Fruit fly (Drosophila melanogaster): ENCODE measurements around the gene CG13728.

CG13728 gene

DNA sequence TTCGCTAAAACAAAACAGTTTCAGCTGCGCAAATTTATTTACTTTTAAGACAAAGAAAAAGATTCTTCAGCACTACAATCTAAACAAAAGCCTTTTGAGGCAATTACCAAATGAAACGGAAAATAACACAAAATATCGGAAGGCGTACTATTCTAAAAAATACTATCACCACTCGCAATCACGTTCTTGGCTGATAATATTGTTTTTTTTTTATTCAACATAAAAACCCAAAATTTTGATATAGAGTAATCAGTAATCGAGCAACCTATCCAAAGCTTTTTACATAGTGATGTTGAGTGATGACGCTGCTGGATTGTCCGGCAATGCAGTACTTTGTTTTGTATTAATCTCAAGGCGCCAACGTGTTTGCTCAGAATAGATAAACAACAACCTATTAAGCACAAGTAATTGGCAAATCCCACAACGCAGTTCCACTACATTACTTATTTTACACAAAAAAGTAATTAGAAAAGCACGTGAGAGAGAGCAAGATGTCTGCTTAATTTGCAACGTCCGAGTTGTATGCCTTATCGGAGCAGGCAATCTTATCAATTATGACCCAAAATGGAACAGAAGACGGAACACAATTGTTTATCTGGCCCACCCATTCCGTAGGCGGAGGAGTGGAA lies 48.5 kb upstream of the CG13728 start (continued):
- TF ChIP-seq TFAM (GFP tag; optimal IDR thresholded peaks at IDR 0.05), result no peak
- TF ChIP-seq CG8765 (GFP tag; IDR thresholded peaks at IDR 0.05), result no peak
- no peak for TF ChIP-seq nom (GFP tag; optimal IDR thresholded peaks at IDR 0.05)
- TF ChIP-seq psq (GFP tag; optimal IDR thresholded peaks at IDR 0.05), result no peak
- no peak for TF ChIP-seq Hmx (GFP tag; optimal IDR thresholded peaks at IDR 0.05)
- no peak for TF ChIP-seq CG10565 (GFP tag; optimal IDR thresholded peaks at IDR 0.05)
- no peak for TF ChIP-seq salm (tag; optimal IDR thresholded peaks at IDR 0.05)
- no peak for TF ChIP-seq amos (GFP tag; IDR thresholded peaks at IDR 0.05; ENCODE audit: partially characterized antibody)
- TF ChIP-seq CG3281 (GFP tag; optimal IDR thresholded peaks at IDR 0.05), result no peak
- no peak for TF ChIP-seq CG14014 (GFP tag; IDR thresholded peaks at IDR 0.05)
- no peak for TF ChIP-seq grau (tag; optimal IDR thresholded peaks at IDR 0.05)
- TF ChIP-seq CrebB (tag; optimal IDR thresholded peaks at IDR 0.05), result no peak
- TF ChIP-seq CG15601 (tag; optimal IDR thresholded peaks at IDR 0.05), result no peak
- TF ChIP-seq pzg (GFP tag; optimal IDR thresholded peaks at IDR 0.05), result no peak
- TF ChIP-seq Oli (tag; optimal IDR thresholded peaks at IDR 0.05), result no peak
- no peak for TF ChIP-seq al (GFP tag; IDR thresholded peaks at IDR 0.05)
- peak; percentile 7 for TF ChIP-seq Vsx1 (GFP tag; optimal IDR thresholded peaks at IDR 0.05)
- TF ChIP-seq CG17802 (tag; optimal IDR thresholded peaks at IDR 0.05), result no peak
- no peak for TF ChIP-seq NFAT (GFP tag; IDR thresholded peaks at IDR 0.05)
- TF ChIP-seq CG6765 (GFP tag; optimal IDR thresholded peaks at IDR 0.05), result no peak
- TF ChIP-seq nerfin-1 (tag; optimal IDR thresholded peaks at IDR 0.05), result no peak
- TF ChIP-seq tup (GFP tag; optimal IDR thresholded peaks at IDR 0.05), result no peak
- TF ChIP-seq CG12219 (GFP tag; optimal IDR thresholded peaks at IDR 0.05), result no peak
- TF ChIP-seq CG7745 (tag; optimal IDR thresholded peaks at IDR 0.05), result no peak
- TF ChIP-seq Sry-δ (GFP tag; optimal IDR thresholded peaks at IDR 0.05), result no peak
- TF ChIP-seq pnt (GFP tag; optimal IDR thresholded peaks at IDR 0.05), result no peak
- no peak for TF ChIP-seq zfh1 (GFP tag; IDR thresholded peaks at IDR 0.05)
- no peak for TF ChIP-seq zf30C (GFP tag; optimal IDR thresholded peaks at IDR 0.05)
- no peak for TF ChIP-seq org-1 (GFP tag; optimal IDR thresholded peaks at IDR 0.05)
- TF ChIP-seq CG2199 (GFP tag; IDR thresholded peaks at IDR 0.05), result no peak
- TF ChIP-seq jing (GFP tag; optimal IDR thresholded peaks at IDR 0.05), result no peak
- no peak for TF ChIP-seq Mad (GFP tag; optimal IDR thresholded peaks at IDR 0.05)
- no peak for TF ChIP-seq Hand (GFP tag; optimal IDR thresholded peaks at IDR 0.05)
- no peak for TF ChIP-seq CG18764 (GFP tag; optimal IDR thresholded peaks at IDR 0.05)
- no peak for TF ChIP-seq CG12155 (GFP tag; optimal IDR thresholded peaks at IDR 0.05)
- TF ChIP-seq tna (GFP tag; IDR thresholded peaks at IDR 0.05; ENCODE audit: partially characterized antibody), result no peak
- TF ChIP-seq ase (GFP tag; IDR thresholded peaks at IDR 0.05), result no peak
- no peak for TF ChIP-seq stwl (tag; optimal IDR thresholded peaks at IDR 0.05)
- no peak for TF ChIP-seq CG1832 (GFP tag; optimal IDR thresholded peaks at IDR 0.05)
- no peak for TF ChIP-seq CG5245 (GFP tag; optimal IDR thresholded peaks at IDR 0.05)
- no peak for TF ChIP-seq CG10654 (GFP tag; optimal IDR thresholded peaks at IDR 0.05)
- TF ChIP-seq Fer1 (GFP tag; optimal IDR thresholded peaks at IDR 0.05), result no peak
- TF ChIP-seq CG17912 (GFP tag; optimal IDR thresholded peaks at IDR 0.05), result no peak
- peak; percentile 34 for TF ChIP-seq gem (tag; optimal IDR thresholded peaks at IDR 0.05)
- TF ChIP-seq row (GFP tag; IDR thresholded peaks at IDR 0.05), result peak; percentile 35; the same call in 1 of the 3 replicates
- no peak for TF ChIP-seq otp (GFP tag; IDR thresholded peaks at IDR 0.05)
- no peak for TF ChIP-seq CG4730 (GFP tag; IDR thresholded peaks at IDR 0.05)
- TF ChIP-seq CG6254 (GFP tag; optimal IDR thresholded peaks at IDR 0.05), result no peak
- no peak for TF ChIP-seq pum (GFP tag; optimal IDR thresholded peaks at IDR 0.05)
- no peak for TF ChIP-seq Dref (GFP tag; IDR thresholded peaks at IDR 0.05)
- TF ChIP-seq Chrac-16 (GFP tag; optimal IDR thresholded peaks at IDR 0.05), result no peak

All from whole organism, embryonic.